Worm (Caenorhabditis elegans) whole organism, L4 larva: ENCODE data around the gene syf-3.
A peak's percentile ranks its signal among the peaks of the same experiment; 100 is the strongest.

ENCODE experiments used
- D1046.2 ChIP-seq: fragments of 200-800 bp; sonication (Bioruptor generic); IDR thresholded peaks from 2 replicates; pipeline ENCODE4 v1.3.6; 2022; ENCODE audit warnings: missing genetic modification characterization, missing compliant biosample characterization
- F37D6.2 ChIP-seq: sonication (generic microtip); optimal IDR thresholded peaks from 2 replicates; lab custom pipeline; 2016; ENCODE audit warnings: mild to moderate bottlenecking, missing genetic modification characterization, missing compliant biosample characterization
- F44E2.7 ChIP-seq: fragments of 200-800 bp; sonication (Bioruptor generic); IDR thresholded peaks from 2 replicates; pipeline ENCODE4 v2.1.2; 2022; ENCODE audit warnings: missing genetic modification characterization, missing compliant biosample characterization
- F49E8.2 ChIP-seq: sonication (generic microtip); optimal IDR thresholded peaks from 2 replicates; lab custom pipeline; 2016; ENCODE audit warnings: missing compliant biosample characterization, mild to moderate bottlenecking, missing genetic modification characterization, borderline replicate concordance
- R02D3.7 ChIP-seq: fragments of 150-350 bp; sonication (generic microtip); optimal IDR thresholded peaks from 3 replicates; lab custom pipeline; 2014; ENCODE audit warnings: missing biosample characterization, missing genetic modification characterization
- Y48G9A.11 ChIP-seq: fragments of 200-800 bp; sonication (Bioruptor generic); IDR thresholded peaks from 2 replicates; pipeline ENCODE4 v1.3.6; 2022; ENCODE audit warnings: missing genetic modification reagents, missing genetic modification characterization, missing compliant biosample characterization
- Y75B8A.6 ChIP-seq: fragments of 200-800 bp; sonication (Bioruptor generic); IDR thresholded peaks from 2 replicates; pipeline ENCODE4 v1.3.6; 2022; ENCODE audit warnings: missing genetic modification reagents, missing genetic modification characterization, missing compliant biosample characterization
- aha-1 ChIP-seq: fragments of 150-350 bp; peaks from one replicate; lab custom pipeline; 2014; ENCODE audit warnings: missing biosample characterization, missing genetic modification characterization
- arid-1 ChIP-seq: fragments of 200-800 bp; sonication (Bioruptor generic); conservative IDR thresholded peaks from 2 replicates; pipeline ENCODE4 v1.3.6; 2022; ENCODE audit warnings: missing genetic modification reagents, missing genetic modification characterization, missing compliant biosample characterization
- ceh-28 ChIP-seq: fragments of 150-350 bp; optimal IDR thresholded peaks from 2 replicates; lab custom pipeline; 2014; ENCODE audit warnings: missing biosample characterization, missing genetic modification reagents, missing genetic modification characterization
- ceh-62 ChIP-seq: sonication (generic microtip); optimal IDR thresholded peaks from 2 replicates; lab custom pipeline; 2017; ENCODE audit warnings: missing biosample characterization, missing genetic modification characterization
- ces-1 ChIP-seq: fragments of 150-350 bp; sonication (generic microtip); optimal IDR thresholded peaks from 4 replicates; lab custom pipeline; 2014; ENCODE audit warnings: missing biosample characterization, missing genetic modification reagents, missing genetic modification characterization
- ctbp-1 ChIP-seq: fragments of 200-800 bp; sonication (Bioruptor generic); IDR thresholded peaks from 2 replicates; pipeline ENCODE4 v1.3.6; 2022; ENCODE audit warnings: missing genetic modification reagents, missing genetic modification characterization, missing compliant biosample characterization
- daf-19 ChIP-seq: fragments of 200-800 bp; sonication (Bioruptor generic); conservative IDR thresholded peaks from 2 replicates; pipeline ENCODE4 v1.3.6; 2022; ENCODE audit warnings: missing genetic modification characterization, missing compliant biosample characterization
- dmd-6 ChIP-seq: fragments of 200-800 bp; sonication (Bioruptor generic); IDR thresholded peaks from 2 replicates; pipeline ENCODE4 v1.3.6; 2022; ENCODE audit warnings: missing genetic modification reagents, missing genetic modification characterization, missing compliant biosample characterization
- dmd-8 ChIP-seq: fragments of 200-800 bp; sonication (Bioruptor generic); IDR thresholded peaks from 2 replicates; pipeline ENCODE4 v1.3.6; 2022; ENCODE audit warnings: missing genetic modification characterization, missing compliant biosample characterization
- egl-27 ChIP-seq: sonication (generic microtip); optimal IDR thresholded peaks from 3 replicates; lab custom pipeline; 2017; ENCODE audit warnings: missing biosample characterization, missing genetic modification reagents, missing genetic modification characterization
- egl-43 ChIP-seq: fragments of 200-800 bp; sonication (Bioruptor generic); IDR thresholded peaks from 2 replicates; pipeline ENCODE4 v1.3.6; 2022; ENCODE audit warnings: missing genetic modification reagents, missing genetic modification characterization, missing compliant biosample characterization
- hlh-30 ChIP-seq: sonication (generic microtip); optimal IDR thresholded peaks from 2 replicates; lab custom pipeline; 2017; ENCODE audit warnings: antibody characterized with exemption, mild to moderate bottlenecking, missing genetic modification characterization, missing compliant biosample characterization; ENCODE audit not compliant: insufficient read depth
- hmg-1.1 ChIP-seq: fragments of 200-800 bp; sonication (Bioruptor generic); IDR thresholded peaks from 2 replicates; pipeline ENCODE4 v1.3.6; 2022; ENCODE audit warnings: missing genetic modification reagents, missing genetic modification characterization, missing compliant biosample characterization
- jun-1 ChIP-seq: fragments of 150-350 bp; optimal IDR thresholded peaks from 2 replicates; lab custom pipeline; 2014; ENCODE audit warnings: missing biosample characterization, missing genetic modification reagents, missing genetic modification characterization
- lim-7 ChIP-seq: fragments of 200-800 bp; sonication (Bioruptor generic); IDR thresholded peaks from 2 replicates; pipeline ENCODE4 v1.3.6; 2022; ENCODE audit warnings: missing genetic modification characterization, missing compliant biosample characterization
- lin-1 ChIP-seq: fragments of 200-800 bp; sonication (Bioruptor generic); IDR thresholded peaks from 2 replicates; pipeline ENCODE4 v1.3.6; 2022; ENCODE audit warnings: missing genetic modification reagents, missing genetic modification characterization, missing compliant biosample characterization
- lin-39 ChIP-seq: fragments of 150-350 bp; optimal IDR thresholded peaks from 2 replicates; lab custom pipeline; 2014; ENCODE audit warnings: missing biosample characterization, missing genetic modification reagents, missing genetic modification characterization
- lsy-2 ChIP-seq, 2 experiments: fragments of 150-350 bp in 1 of 2; sonication (generic microtip) in 1 of 2; optimal IDR thresholded peaks; 2 replicates each; lab custom pipeline; 2014 to 2017; ENCODE audit warnings: missing biosample characterization in 2 of 2, missing genetic modification characterization in 2 of 2
- madf-9 ChIP-seq: fragments of 200-800 bp; sonication (Bioruptor generic); conservative IDR thresholded peaks from 2 replicates; pipeline ENCODE4 v1.3.6; 2022; ENCODE audit warnings: missing genetic modification reagents, missing genetic modification characterization, missing compliant biosample characterization
- mep-1 ChIP-seq: fragments of 150-350 bp; sonication (generic microtip); optimal IDR thresholded peaks from 3 replicates; lab custom pipeline; 2014; ENCODE audit warnings: missing biosample characterization, missing genetic modification characterization
- mxl-3 ChIP-seq: fragments of 200-800 bp; sonication (Bioruptor generic); optimal IDR thresholded peaks from 2 replicates; lab custom pipeline; 2018; ENCODE audit warnings: mild to moderate bottlenecking, missing genetic modification characterization, missing compliant biosample characterization
- nhr-102 ChIP-seq: sonication (generic microtip); optimal IDR thresholded peaks from 2 replicates; lab custom pipeline; 2016; ENCODE audit warnings: mild to moderate bottlenecking, missing genetic modification characterization, moderate library complexity, missing compliant biosample characterization
- nhr-11 ChIP-seq: fragments of 150-350 bp; optimal IDR thresholded peaks from 2 replicates; lab custom pipeline; 2014; ENCODE audit warnings: missing biosample characterization, missing genetic modification characterization
- nhr-42 ChIP-seq: fragments of 200-800 bp; sonication (Bioruptor generic); IDR thresholded peaks from 2 replicates; pipeline ENCODE4 v1.3.6; 2022; ENCODE audit warnings: missing genetic modification characterization, missing compliant biosample characterization
- nhr-6 ChIP-seq: fragments of 150-350 bp; optimal IDR thresholded peaks from 2 replicates; lab custom pipeline; 2014; ENCODE audit warnings: missing biosample characterization, missing genetic modification characterization
- nhr-77 ChIP-seq: fragments of 150-350 bp; optimal IDR thresholded peaks from 2 replicates; lab custom pipeline; 2014; ENCODE audit warnings: missing biosample characterization, missing genetic modification characterization
- pqm-1 ChIP-seq: sonication (generic microtip); optimal IDR thresholded peaks from 2 replicates; lab custom pipeline; 2017; ENCODE audit warnings: missing biosample characterization, missing genetic modification characterization
- sdz-12 ChIP-seq: fragments of 200-800 bp; sonication (Bioruptor generic); optimal IDR thresholded peaks from 2 replicates; lab custom pipeline; 2018; ENCODE audit warnings: mild to moderate bottlenecking, missing genetic modification characterization, missing compliant biosample characterization
- skn-1 ChIP-seq: fragments of 150-350 bp; optimal IDR thresholded peaks from 2 replicates; lab custom pipeline; 2014; ENCODE audit warnings: missing biosample characterization, missing genetic modification characterization
- snpc-1.2 ChIP-seq: fragments of 200-800 bp; sonication (Bioruptor generic); IDR thresholded peaks from 2 replicates; pipeline ENCODE4 v1.3.6; 2022; ENCODE audit warnings: missing genetic modification reagents, missing genetic modification characterization, missing compliant biosample characterization
- tra-1 ChIP-seq: fragments of 200-800 bp; sonication (Bioruptor generic); IDR thresholded peaks from 2 replicates; pipeline ENCODE4 v1.3.6; 2022; ENCODE audit warnings: missing genetic modification reagents, missing genetic modification characterization, missing compliant biosample characterization
- unc-130 ChIP-seq: sonication (generic microtip); optimal IDR thresholded peaks from 2 replicates; lab custom pipeline; 2016; ENCODE audit warnings: missing genetic modification reagents, missing genetic modification characterization, missing compliant biosample characterization
- unc-39 ChIP-seq: sonication (generic microtip); optimal IDR thresholded peaks from 2 replicates; lab custom pipeline; 2017; ENCODE audit warnings: missing biosample characterization, missing genetic modification characterization
- unc-62 ChIP-seq, 3 experiments: fragments of 150-350 bp in 1 of 3; sonication (generic microtip); optimal IDR thresholded peaks in 2 of 3; peaks in 1 of 3; 1 replicate in 1 of 3; 2 replicates in 2 of 3; lab custom pipeline; 2014 to 2017; ENCODE audit warnings: missing biosample characterization in 3 of 3, missing genetic modification characterization in 3 of 3, missing genetic modification reagents in 3 of 3, missing genotype in 1 of 3

Gene syf-3

ce11 chrV:5939503-5940072 is at the start of gene syf-3 (continued):
- TF ChIP-seq lin-39 (tag; lab: Kevin White, UChicago), result no peak

DNA sequence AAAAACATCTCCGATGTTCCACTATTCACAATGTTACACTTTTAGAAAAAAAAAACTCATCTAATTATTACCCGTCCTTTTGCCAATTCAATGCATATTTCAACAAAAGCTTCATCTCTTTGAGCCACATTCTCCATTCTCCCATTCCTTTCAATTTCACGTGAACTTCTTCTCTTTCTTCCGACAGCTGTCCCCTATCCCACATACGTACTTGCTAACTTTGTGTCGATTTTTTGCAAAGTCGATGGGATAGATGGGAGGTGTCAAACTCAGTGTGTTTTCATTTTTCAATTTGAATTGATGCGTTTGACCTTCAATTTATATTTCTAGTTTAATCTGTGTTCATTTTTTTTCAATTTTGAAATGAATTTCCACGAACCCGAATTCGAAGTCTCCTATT is 48.6 kb upstream of the syf-3 start:
- TF ChIP-seq aha-1 (tag; lab: Kevin White, UChicago) (peak; percentile 90), lim-7 (no peak), unc-62 (GFP tag; optimal IDR thresholded peaks at IDR 0.05 in 1 of 2; lab: Kevin White, UChicago) (peak in 1 of 2 experiments; percentile 17), unc-62 (tag; optimal IDR thresholded peaks at IDR 0.05; lab: Kevin White, UChicago) (no peak), madf-9 (GFP tag; lab: Robert Waterston, UW) (no peak)

ce11 chrV:5893015-5893414 is 46.8 kb upstream of the syf-3 start, which contains the start of gene C04E6.7:
Gene C04E6.7, plus strand, starts transcription at chrV:5893315.
- no peak for TF ChIP-seq mep-1 (tag; lab: Kevin White, UChicago)
- no peak for TF ChIP-seq F37D6.2 (tag; lab: Kevin White, UChicago)
- TF ChIP-seq lin-1 (GFP tag; lab: Robert Waterston, UW), result no peak
- TF ChIP-seq ces-1 (GFP tag; lab: Kevin White, UChicago), result no peak
- no peak for TF ChIP-seq ceh-62 (tag; lab: Kevin White, UChicago)
- no peak for TF ChIP-seq arid-1 (GFP tag; lab: Robert Waterston, UW)
- no peak for TF ChIP-seq snpc-1.2 (GFP tag; lab: Robert Waterston, UW)
- TF ChIP-seq dmd-8 (GFP tag; lab: Robert Waterston, UW), result no peak
- no peak for TF ChIP-seq F44E2.7
- TF ChIP-seq nhr-77, result no peak
- TF ChIP-seq unc-39 (tag; lab: Kevin White, UChicago), result no peak
- TF ChIP-seq daf-19, result no peak
- no peak for TF ChIP-seq R02D3.7 (tag; lab: Kevin White, UChicago)
- no peak for TF ChIP-seq skn-1 (tag; lab: Kevin White, UChicago)
- TF ChIP-seq Y75B8A.6, result no peak
- no peak for TF ChIP-seq ceh-28 (tag; lab: Kevin White, UChicago)
- no peak for TF ChIP-seq ctbp-1 (GFP tag; lab: Robert Waterston, UW)
- no peak for TF ChIP-seq jun-1

DNA sequence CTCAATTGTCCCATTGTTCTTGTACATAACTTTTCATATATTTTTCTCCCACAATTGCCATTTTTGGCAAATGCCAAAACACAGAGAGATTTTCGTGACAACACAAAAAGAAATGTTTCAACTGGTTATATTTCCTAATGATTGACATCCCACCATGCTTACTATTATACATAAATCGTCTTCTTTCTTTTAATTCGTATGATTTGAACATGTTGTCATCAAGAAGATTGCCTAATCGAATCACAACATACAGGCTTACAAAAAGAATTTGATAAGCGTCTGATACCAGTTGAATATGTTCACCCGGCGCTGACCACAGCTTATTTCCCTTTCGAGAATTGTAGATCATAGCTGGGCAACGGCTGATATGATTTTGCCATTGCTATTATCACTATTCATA is 44.8 kb upstream of the syf-3 start, which contains the start of gene grd-9:
Gene grd-9 (plus strand): TSS at position 301 of the 400 bp plus-strand sequence.
- no peak for TF ChIP-seq sdz-12 (GFP tag; lab: Kevin White, UChicago)
- TF ChIP-seq R02D3.7 (tag; lab: Kevin White, UChicago), result no peak
- TF ChIP-seq skn-1 (tag; lab: Kevin White, UChicago), result no peak
- TF ChIP-seq nhr-102 (tag; lab: Kevin White, UChicago), result no peak
- no peak for TF ChIP-seq F49E8.2

- TF ChIP-seq nhr-77, result no peak
- no peak for TF ChIP-seq egl-27
- no peak for TF ChIP-seq dmd-6 (GFP tag; lab: Robert Waterston, UW)
- no peak for TF ChIP-seq egl-43
- no peak for TF ChIP-seq Y75B8A.6
- no peak for TF ChIP-seq unc-39 (tag; lab: Kevin White, UChicago)
- TF ChIP-seq nhr-11 (tag; lab: Kevin White, UChicago), result no peak
- TF ChIP-seq hlh-30 (tag; lab: Kevin White, UChicago), result no peak
- no peak for TF ChIP-seq hmg-1.1
- TF ChIP-seq D1046.2 (GFP tag; lab: Robert Waterston, UW), result no peak
- TF ChIP-seq pqm-1 (tag; lab: Kevin White, UChicago), result no peak
- TF ChIP-seq tra-1 (GFP tag; lab: Robert Waterston, UW), result no peak
- no peak for TF ChIP-seq lin-1 (GFP tag; lab: Robert Waterston, UW)
- no peak for TF ChIP-seq Y48G9A.11 (GFP tag; lab: Robert Waterston, UW)
- no peak for TF ChIP-seq mxl-3 (GFP tag; lab: Kevin White, UChicago)
- no peak for TF ChIP-seq lsy-2 (tag; optimal IDR thresholded peaks at IDR 0.05; lab: Kevin White, UChicago)
- no peak for TF ChIP-seq nhr-6 (tag; lab: Kevin White, UChicago)
- TF ChIP-seq nhr-42 (GFP tag; lab: Robert Waterston, UW), result no peak
- no peak for TF ChIP-seq unc-130 (GFP tag; lab: Kevin White, UChicago)
Observed at ce11 chrV:5899940-5900339, 39.9 kb upstream of the syf-3 start, which contains the start of gene srd-16. Gene srd-16, minus strand, starts transcription at chrV:5900040.
